Worm (Caenorhabditis elegans) whole organism, L4 larva: ENCODE data around the gene elo-8.

ENCODE experiments used
- ZK546.5 ChIP-seq, 2 experiments: sonication (generic microtip); optimal IDR thresholded peaks; 2 replicates each; lab custom pipeline; 2017; ENCODE audit warnings: missing biosample characterization in 2 of 2, missing genetic modification characterization in 2 of 2
- ceh-20 ChIP-seq: fragments of 200-800 bp; sonication (Bioruptor generic); IDR thresholded peaks from 2 replicates; pipeline ENCODE4 v1.3.6; 2022; ENCODE audit warnings: missing genetic modification reagents, missing genetic modification characterization, missing compliant biosample characterization
- daf-8 ChIP-seq: fragments of 200-800 bp; sonication (Bioruptor generic); IDR thresholded peaks from 2 replicates; pipeline ENCODE4 v1.3.6; 2022; ENCODE audit warnings: missing genetic modification characterization, missing compliant biosample characterization
- dve-1 ChIP-seq: sonication (generic microtip); optimal IDR thresholded peaks from 2 replicates; lab custom pipeline; 2017; ENCODE audit warnings: antibody characterized with exemption, mild to moderate bottlenecking, missing genetic modification characterization, missing compliant biosample characterization; ENCODE audit not compliant: insufficient read depth
- fkh-10 ChIP-seq: fragments of 150-350 bp; optimal IDR thresholded peaks from 2 replicates; lab custom pipeline; 2014; ENCODE audit warnings: missing biosample characterization, missing genetic modification reagents, missing genetic modification characterization
- lin-15B ChIP-seq: fragments of 150-350 bp; sonication (generic microtip); optimal IDR thresholded peaks from 3 replicates; lab custom pipeline; 2014; ENCODE audit warnings: missing biosample characterization, missing genetic modification characterization
- mdl-1 ChIP-seq, 2 experiments: fragments of 150-350 bp in 1 of 2; sonication (generic microtip) in 1 of 2; optimal IDR thresholded peaks; 2 replicates each; lab custom pipeline; 2014 to 2017; ENCODE audit warnings: missing biosample characterization in 2 of 2, missing genetic modification characterization in 2 of 2
- mep-1 ChIP-seq: fragments of 150-350 bp; sonication (generic microtip); optimal IDR thresholded peaks from 3 replicates; lab custom pipeline; 2014; ENCODE audit warnings: missing biosample characterization, missing genetic modification characterization
- nhr-237 ChIP-seq: sonication (generic microtip); optimal IDR thresholded peaks from 2 replicates; lab custom pipeline; 2017; ENCODE audit warnings: missing biosample characterization, missing genetic modification characterization
- nhr-77 ChIP-seq: fragments of 150-350 bp; optimal IDR thresholded peaks from 2 replicates; lab custom pipeline; 2014; ENCODE audit warnings: missing biosample characterization, missing genetic modification characterization
- unc-130 ChIP-seq: sonication (generic microtip); optimal IDR thresholded peaks from 2 replicates; lab custom pipeline; 2016; ENCODE audit warnings: missing genetic modification reagents, missing genetic modification characterization, missing compliant biosample characterization
- zag-1 ChIP-seq: fragments of 150-350 bp; optimal IDR thresholded peaks from 2 replicates; lab custom pipeline; 2014; ENCODE audit warnings: missing biosample characterization, missing genetic modification characterization
- ztf-11 ChIP-seq: fragments of 150-350 bp; optimal IDR thresholded peaks from 2 replicates; lab custom pipeline; 2014; ENCODE audit warnings: missing biosample characterization, missing genetic modification characterization

DNA sequence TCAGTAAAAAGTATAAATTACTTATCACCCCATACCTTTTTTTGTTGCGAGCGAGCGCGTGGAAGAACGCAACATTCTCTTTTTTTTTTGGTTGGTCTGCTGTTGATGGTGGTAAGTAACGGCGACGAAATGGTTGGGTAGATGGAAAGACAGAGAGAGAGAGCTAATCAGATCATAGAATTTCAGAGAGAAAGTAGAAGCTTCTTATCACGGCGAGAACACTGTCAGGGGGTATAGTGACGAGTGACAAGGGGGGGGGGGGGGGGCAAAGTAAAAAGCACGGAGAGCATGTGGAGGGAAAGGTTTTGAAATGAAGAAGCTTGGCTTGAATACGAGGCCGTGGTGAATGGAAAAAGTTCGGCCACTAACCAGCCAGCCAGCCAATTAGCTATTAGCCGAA is 34.5 kb downstream of the elo-8 start:
- TF ChIP-seq ceh-20 (GFP tag; lab: Robert Waterston, UW), result no peak
- TF ChIP-seq mdl-1 (tag; optimal IDR thresholded peaks at IDR 0.05; lab: Kevin White, UChicago), result peak in 1 of 2 experiments; percentile 44
- no peak for TF ChIP-seq ZK546.5 (tag; optimal IDR thresholded peaks at IDR 0.05; lab: Kevin White, UChicago)
- no peak for TF ChIP-seq fkh-10 (GFP tag; lab: Kevin White, UChicago)
- no peak for TF ChIP-seq nhr-77 (tag; lab: Kevin White, UChicago)
- no peak for TF ChIP-seq mep-1 (tag; lab: Kevin White, UChicago)
- TF ChIP-seq dve-1 (tag; lab: Kevin White, UChicago), result peak; percentile 53
- TF ChIP-seq nhr-237 (tag; lab: Kevin White, UChicago), result no peak
- no peak for TF ChIP-seq unc-130 (GFP tag; lab: Kevin White, UChicago)
- no peak for TF ChIP-seq daf-8 (GFP tag; lab: Robert Waterston, UW)
- no peak for TF ChIP-seq zag-1
- TF ChIP-seq ztf-11 (tag; lab: Kevin White, UChicago), result no peak
- TF ChIP-seq lin-15B (tag; lab: Kevin White, UChicago), result no peak
